Fruit fly (Drosophila melanogaster): ENCODE data around the gene CG8001.
A peak's percentile ranks its signal among the peaks of the same experiment; 100 is the strongest.

Gene CG8001

DNA sequence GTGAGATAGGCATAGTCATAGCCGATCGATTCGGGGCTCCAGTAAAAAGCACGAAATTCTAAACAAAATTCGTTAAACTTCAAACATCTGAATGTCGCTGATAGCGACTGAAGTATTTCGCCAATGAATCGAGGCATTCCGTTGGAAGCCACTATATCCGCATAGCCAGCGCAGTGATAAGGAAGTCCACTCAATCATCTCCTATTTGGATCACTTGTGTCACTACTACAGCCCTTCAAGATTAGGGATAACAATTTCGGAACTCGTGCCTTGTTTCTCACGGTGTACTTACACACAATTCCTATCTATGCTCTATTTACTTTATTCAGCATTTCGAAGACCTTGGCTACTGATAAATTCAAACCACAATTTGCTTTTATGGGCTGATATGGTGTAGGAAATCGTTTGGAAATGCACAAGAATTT is 18.0 kb upstream of the CG8001 start, which contains the start of gene PIG-Wb (continued):
- peak; percentile 18 for TF ChIP-seq CG12299 (tag; optimal IDR thresholded peaks at IDR 0.05)
- peak; percentile 7 for TF ChIP-seq CG8281 (tag; optimal IDR thresholded peaks at IDR 0.05)
- TF ChIP-seq mirr (GFP tag; optimal IDR thresholded peaks at IDR 0.05), result peak; percentile 90
- TF ChIP-seq Hmr (GFP tag; optimal IDR thresholded peaks at IDR 0.05), result peak; percentile 49
- TF ChIP-seq CG11723 (GFP tag; optimal IDR thresholded peaks at IDR 0.05), result no peak
- TF ChIP-seq sug (tag; optimal IDR thresholded peaks at IDR 0.05), result peak; percentile 79
- no peak for TF ChIP-seq pros (GFP tag; optimal IDR thresholded peaks at IDR 0.05)
- peak; percentile 24 for TF ChIP-seq dmrt99B (tag; optimal IDR thresholded peaks at IDR 0.05)
- peak; percentile 22 for TF ChIP-seq nau (GFP tag; optimal IDR thresholded peaks at IDR 0.05)
- peak; percentile 20 for TF ChIP-seq tap (tag; optimal IDR thresholded peaks at IDR 0.05)
- peak; percentile 3 for TF ChIP-seq unpg (GFP tag; optimal IDR thresholded peaks at IDR 0.05)
- no peak for TF ChIP-seq salm (tag; optimal IDR thresholded peaks at IDR 0.05)
- TF ChIP-seq Fer1 (GFP tag; optimal IDR thresholded peaks at IDR 0.05), result peak; percentile 65
- peak; percentile 35 for TF ChIP-seq caup (GFP tag; optimal IDR thresholded peaks at IDR 0.05; ENCODE audit: severe bottlenecking)
- no peak for TF ChIP-seq CG10267 (tag; optimal IDR thresholded peaks at IDR 0.05)
- no peak for TF ChIP-seq Blimp-1 (GFP tag; optimal IDR thresholded peaks at IDR 0.05)
- TF ChIP-seq CG43689 (GFP tag; IDR thresholded peaks at IDR 0.05), result no peak
- no peak for TF ChIP-seq CG10979 (tag; optimal IDR thresholded peaks at IDR 0.05)
- no peak for TF ChIP-seq CG2116 (GFP tag; optimal IDR thresholded peaks at IDR 0.05)
- TF ChIP-seq pita (GFP tag; optimal IDR thresholded peaks at IDR 0.05), result no peak
- TF ChIP-seq sna (GFP tag; IDR thresholded peaks at IDR 0.05; ENCODE audit: partially characterized antibody), result no peak
- peak; percentile 98 for TF ChIP-seq sd (tag; optimal IDR thresholded peaks at IDR 0.05)
- TF ChIP-seq CG2712 (tag; optimal IDR thresholded peaks at IDR 0.05), result no peak
- TF ChIP-seq Hand (GFP tag; optimal IDR thresholded peaks at IDR 0.05), result no peak
- peak; percentile 48 for TF ChIP-seq Meics (GFP tag; optimal IDR thresholded peaks at IDR 0.05)
- TF ChIP-seq Drgx (GFP tag; IDR thresholded peaks at IDR 0.05), result no peak
- peak; percentile 21; the same call in 1 of the 2 replicates for TF ChIP-seq H2.0 (GFP tag; IDR thresholded peaks at IDR 0.05)
- TF ChIP-seq Pdp1 (GFP tag; optimal IDR thresholded peaks at IDR 0.05), result peak in 1 of 2 experiments; percentile 15
- TF ChIP-seq pnt (GFP tag; optimal IDR thresholded peaks at IDR 0.05), result no peak
- no peak for TF ChIP-seq sens-2 (GFP tag; IDR thresholded peaks at IDR 0.05)
- no peak for TF ChIP-seq CG3065 (GFP tag; optimal IDR thresholded peaks at IDR 0.05)
- TF ChIP-seq vnd (GFP tag; IDR thresholded peaks at IDR 0.05; ENCODE audit: partially characterized antibody), result no peak
- peak; percentile 82 for TF ChIP-seq CG3995 (GFP tag; optimal IDR thresholded peaks at IDR 0.05)
- no peak for TF ChIP-seq CG9797 (GFP tag; optimal IDR thresholded peaks at IDR 0.05)
- TF ChIP-seq CG14014 (GFP tag; IDR thresholded peaks at IDR 0.05), result 0 out of 2 replicates have a peak, but pooled peaks have one; percentile 32
- no peak for TF ChIP-seq ems (GFP tag; optimal IDR thresholded peaks at IDR 0.05)
- peak; percentile 1 for TF ChIP-seq CG5180 (GFP tag; optimal IDR thresholded peaks at IDR 0.05)
- TF ChIP-seq slbo (GFP tag; IDR thresholded peaks at IDR 0.05), result no peak
- no peak for TF ChIP-seq Oli (tag; optimal IDR thresholded peaks at IDR 0.05)
- peak; percentile 7 for TF ChIP-seq CG8924 (tag; optimal IDR thresholded peaks at IDR 0.05)
- no peak for TF ChIP-seq CG8290 (GFP tag; optimal IDR thresholded peaks at IDR 0.05)
- TF ChIP-seq CG8290 (tag; optimal IDR thresholded peaks at IDR 0.05), result peak in 1 of 2 experiments; percentile 50
- no peak for TF ChIP-seq kah (GFP tag; optimal IDR thresholded peaks at IDR 0.05)
- peak; percentile 22 for TF ChIP-seq CG15011 (GFP tag; optimal IDR thresholded peaks at IDR 0.05)
- TF ChIP-seq CG18599 (GFP tag; optimal IDR thresholded peaks at IDR 0.05), result peak; percentile 77
- no peak for TF ChIP-seq bowl (GFP tag; IDR thresholded peaks at IDR 0.05)
- TF ChIP-seq CG11695 (GFP tag; IDR thresholded peaks at IDR 0.05), result no peak
- no peak for TF ChIP-seq pfk (GFP tag; optimal IDR thresholded peaks at IDR 0.05)
- TF ChIP-seq CG11560 (tag; IDR thresholded peaks at IDR 0.05), result no peak
- TF ChIP-seq CG7839 (tag; optimal IDR thresholded peaks at IDR 0.05), result peak; percentile 1
